Fruit fly (Drosophila melanogaster): Measurements from ENCODE around the gene hep.

Gene hep

dm6 chrX:13134811-13135210 is 44.6 kb upstream of the hep start (continued):
- TF ChIP-seq CG10462 (GFP tag; optimal IDR thresholded peaks at IDR 0.05) (no peak), gce (GFP tag; IDR thresholded peaks at IDR 0.05) (no peak), yki (optimal IDR thresholded peaks at IDR 0.05) (no peak), CG6272 (GFP tag; IDR thresholded peaks at IDR 0.05) (no peak), en (GFP tag; optimal IDR thresholded peaks at IDR 0.05) (no peak), ac (GFP tag; optimal IDR thresholded peaks at IDR 0.05) (no peak), CG18476 (GFP tag; optimal IDR thresholded peaks at IDR 0.05) (peak; percentile 47), Ptx1 (GFP tag; IDR thresholded peaks at IDR 0.05) (no peak), chinmo (GFP tag; IDR thresholded peaks at IDR 0.05; ENCODE audit: partially characterized antibody) (no peak), Pdp1 (GFP tag; optimal IDR thresholded peaks at IDR 0.05) (peak in 1 of 2 experiments; percentile 0), tap (tag; optimal IDR thresholded peaks at IDR 0.05) (no peak), CG16863 (GFP tag; optimal IDR thresholded peaks at IDR 0.05) (no peak), CG11247 (GFP tag; IDR thresholded peaks at IDR 0.05) (no peak), Taf1 (GFP tag; IDR thresholded peaks at IDR 0.05) (no peak), CG16813 (GFP tag; IDR thresholded peaks at IDR 0.05; ENCODE audit: partially characterized antibody) (0 out of 3 replicates have a peak, but pooled peaks have one; percentile 6), slou (GFP tag; optimal IDR thresholded peaks at IDR 0.05) (no peak), ham (GFP tag; IDR thresholded peaks at IDR 0.05) (no peak), Nf-YC (tag; optimal IDR thresholded peaks at IDR 0.05) (no peak), CG2116 (GFP tag; optimal IDR thresholded peaks at IDR 0.05) (no peak), HHEX (GFP tag; optimal IDR thresholded peaks at IDR 0.05) (no peak), D19A (tag; optimal IDR thresholded peaks at IDR 0.05) (peak; percentile 7), cg (GFP tag; optimal IDR thresholded peaks at IDR 0.05) (no peak), ken (GFP tag; IDR thresholded peaks at IDR 0.05) (no peak), unpg (GFP tag; optimal IDR thresholded peaks at IDR 0.05) (no peak), ems (GFP tag; optimal IDR thresholded peaks at IDR 0.05) (no peak), Six4 (GFP tag; optimal IDR thresholded peaks at IDR 0.05) (no peak), CG10267 (tag; optimal IDR thresholded peaks at IDR 0.05) (no peak), Meics (GFP tag; optimal IDR thresholded peaks at IDR 0.05) (no peak), ab (GFP tag; optimal IDR thresholded peaks at IDR 0.05) (no peak), CG14050 (GFP tag; IDR thresholded peaks at IDR 0.05) (no peak), CG2199 (GFP tag; IDR thresholded peaks at IDR 0.05) (no peak), nau (GFP tag; optimal IDR thresholded peaks at IDR 0.05) (no peak)

- TF ChIP-seq Oaz (GFP tag; IDR thresholded peaks at IDR 0.05) (peak; percentile 98), vnd (GFP tag; IDR thresholded peaks at IDR 0.05; ENCODE audit: partially characterized antibody) (no peak), GATAe (GFP tag; conservative IDR thresholded peaks at IDR 0.05) (peak; percentile 94), bcd (GFP tag; optimal IDR thresholded peaks at IDR 0.05) (peak; percentile 99), ham (GFP tag; IDR thresholded peaks at IDR 0.05) (peak; percentile 98), vfl (GFP tag; optimal IDR thresholded peaks at IDR 0.05) (peak; percentile 99), CG10462 (GFP tag; optimal IDR thresholded peaks at IDR 0.05) (peak; percentile 98), CG8765 (GFP tag; IDR thresholded peaks at IDR 0.05) (peak; percentile 99), usp (GFP tag; optimal IDR thresholded peaks at IDR 0.05) (no peak), CG17186 (GFP tag; optimal IDR thresholded peaks at IDR 0.05) (peak; percentile 89), CG31365 (tag; optimal IDR thresholded peaks at IDR 0.05) (peak; percentile 95), Atf3 (GFP tag; optimal IDR thresholded peaks at IDR 0.05) (peak; percentile 99), unpg (GFP tag; optimal IDR thresholded peaks at IDR 0.05) (peak; percentile 98), ranshi (GFP tag; IDR thresholded peaks at IDR 0.05) (peak; percentile 99), CG31388 (GFP tag; optimal IDR thresholded peaks at IDR 0.05) (peak; percentile 97), maf-S (GFP tag; optimal IDR thresholded peaks at IDR 0.05) (peak; percentile 99), CG3726 (GFP tag; IDR thresholded peaks at IDR 0.05) (peak; percentile 98), CG3163 (GFP tag; optimal IDR thresholded peaks at IDR 0.05) (peak; percentile 97), Lhr (GFP tag; optimal IDR thresholded peaks at IDR 0.05) (peak; percentile 95), Tbp (GFP tag; optimal IDR thresholded peaks at IDR 0.05) (no peak), B-H1 (GFP tag; IDR thresholded peaks at IDR 0.05) (peak; percentile 99), CG12391 (tag; optimal IDR thresholded peaks at IDR 0.05) (peak; percentile 99), hth (optimal IDR thresholded peaks at IDR 0.05) (no peak)
These were observed 41.0 kb upstream of the hep start for dm6 chrX:13131063-13131773.

Measured in whole organism, embryonic.